Worm (Caenorhabditis elegans): Measurements from ENCODE around the gene abts-2.

The abts-2 gene

ce11 chrX:11546445-11547275 lies 38.8 kb upstream of the abts-2 start, which contains the start of gene selt-1.1 (continued):
- TF ChIP-seq snpc-4 (GFP tag; optimal IDR thresholded peaks at IDR 0.05): no peak
- peak in 1 of 4 experiments; percentile 40 for TF ChIP-seq snpc-4 (tag; optimal IDR thresholded peaks at IDR 0.05)
- TF ChIP-seq hsf-1 (GFP tag; IDR thresholded peaks at IDR 0.05): no peak
- TF ChIP-seq attf-5 (GFP tag; optimal IDR thresholded peaks at IDR 0.05): peak; percentile 57
- TF ChIP-seq K12H6.12 (tag; optimal IDR thresholded peaks at IDR 0.05): peak; percentile 14
- peak; percentile 8 for TF ChIP-seq chd-7 (tag; optimal IDR thresholded peaks at IDR 0.05)
- 0 out of 2 replicates have a peak, but pooled peaks have one; percentile 27 for TF ChIP-seq Y56A3A.18 (GFP tag; IDR thresholded peaks at IDR 0.05)
- TF ChIP-seq B0035.1 (tag; optimal IDR thresholded peaks at IDR 0.05): no peak
- TF ChIP-seq ceh-79 (tag; optimal IDR thresholded peaks at IDR 0.05): no peak
- no peak for TF ChIP-seq K11D2.4 (GFP tag; IDR thresholded peaks at IDR 0.05)
- TF ChIP-seq sdz-38 (tag; optimal IDR thresholded peaks at IDR 0.05): no peak
- peak; percentile 42 for TF ChIP-seq ztf-26 (tag; optimal IDR thresholded peaks at IDR 0.05)
- TF ChIP-seq akir-1 (GFP tag; optimal IDR thresholded peaks at IDR 0.05): no peak
- no peak for TF ChIP-seq F37B4.10 (GFP tag; IDR thresholded peaks at IDR 0.05)
- TF ChIP-seq rpc-1 (optimal IDR thresholded peaks at IDR 0.05): no peak
- no peak for TF ChIP-seq rpc-1 (tag; optimal IDR thresholded peaks at IDR 0.05)
- no peak for TF ChIP-seq snpc-3.4 (tag; optimal IDR thresholded peaks at IDR 0.05)
- TF ChIP-seq egl-18 (GFP tag; IDR thresholded peaks at IDR 0.05): no peak
- no peak for TF ChIP-seq cebp-2 (GFP tag; IDR thresholded peaks at IDR 0.05)
- TF ChIP-seq zim-3 (tag; optimal IDR thresholded peaks at IDR 0.05): no peak
- TF ChIP-seq tlf-1 (GFP tag; optimal IDR thresholded peaks at IDR 0.05): no peak
- TF ChIP-seq mel-28 (tag; optimal IDR thresholded peaks at IDR 0.05; ENCODE audit: borderline replicate concordance): no peak
- TF ChIP-seq F22D6.2 (tag; optimal IDR thresholded peaks at IDR 0.05): no peak
- TF ChIP-seq unc-62 (GFP tag; optimal IDR thresholded peaks at IDR 0.05): peak; percentile 26
- TF ChIP-seq nfya-2 (GFP tag; IDR thresholded peaks at IDR 0.05): no peak
- no peak for TF ChIP-seq zfh-2 (GFP tag; conservative IDR thresholded peaks at IDR 0.05)
- no peak for TF ChIP-seq die-1 (tag; optimal IDR thresholded peaks at IDR 0.05)
- no peak for TF ChIP-seq lin-54 (GFP tag; optimal IDR thresholded peaks at IDR 0.05)
- no peak for TF ChIP-seq ztf-25 (GFP tag; IDR thresholded peaks at IDR 0.05)
- TF ChIP-seq hlh-12 (tag; optimal IDR thresholded peaks at IDR 0.05): no peak
- TF ChIP-seq B0019.2 (GFP tag; conservative IDR thresholded peaks at IDR 0.05): no peak
- no peak for TF ChIP-seq somi-1 (GFP tag; optimal IDR thresholded peaks at IDR 0.05)
- peak; percentile 5 for TF ChIP-seq F23B12.7 (tag; optimal IDR thresholded peaks at IDR 0.05; ENCODE audit: insufficient read depth)

ce11 chrX:11547442-11548023 lies 37.9 kb upstream of the abts-2 start:
- no peak for TF ChIP-seq K11D2.4 (GFP tag; IDR thresholded peaks at IDR 0.05)

- no peak for TF ChIP-seq cebp-2 (GFP tag; IDR thresholded peaks at IDR 0.05)
- no peak for TF ChIP-seq ztf-3 (GFP tag; optimal IDR thresholded peaks at IDR 0.05)
- TF ChIP-seq let-526 (GFP tag; IDR thresholded peaks at IDR 0.05): no peak
Measured at ce11 chrX:11548308-11548707, 37.2 kb upstream of the abts-2 start, which contains the start of gene mig-2. TSS of gene mig-2 (plus strand) at chrX:11548608.
